Fruit fly (Drosophila melanogaster) whole organism, adult: ENCODE results near the gene CG14968.

ENCODE experiments used
- CG11617 ChIP-seq: fragments of 200-800 bp; sonication (Bioruptor generic); optimal IDR thresholded peaks from 2 replicates; lab custom pipeline; 2017; ENCODE audit warnings: mild to moderate bottlenecking, missing biosample characterization, missing genetic modification reagents, missing genetic modification characterization
- CG12768 ChIP-seq: fragments of 200-800 bp; sonication (Bioruptor generic); optimal IDR thresholded peaks from 2 replicates; lab custom pipeline; 2017; ENCODE audit warnings: missing biosample characterization, missing genetic modification characterization, mild to moderate bottlenecking, moderate library complexity, missing genetic modification reagents
- CG14711 ChIP-seq: fragments of 200-800 bp; sonication (Bioruptor generic); optimal IDR thresholded peaks from 2 replicates; lab custom pipeline; 2018; ENCODE audit warnings: missing biosample characterization, mild to moderate bottlenecking, missing genetic modification characterization, moderate library complexity
- CG1620 ChIP-seq: fragments of 200-800 bp; sonication (Bioruptor generic); optimal IDR thresholded peaks from 2 replicates; lab custom pipeline; 2016; ENCODE audit warnings: missing biosample characterization, missing genetic modification characterization
- CG33017 ChIP-seq: fragments of 200-800 bp; sonication (Bioruptor generic); optimal IDR thresholded peaks from 2 replicates; lab custom pipeline; 2018; ENCODE audit warnings: missing biosample characterization, mild to moderate bottlenecking, missing genetic modification characterization, moderate library complexity
- CG5204 ChIP-seq: fragments of 200-800 bp; sonication (Bioruptor generic); optimal IDR thresholded peaks from 2 replicates; lab custom pipeline; 2016; ENCODE audit warnings: missing biosample characterization, missing genetic modification characterization
- CG7045 ChIP-seq: fragments of 200-800 bp; sonication (Bioruptor generic); optimal IDR thresholded peaks from 2 replicates; lab custom pipeline; 2017; ENCODE audit warnings: missing biosample characterization, mild to moderate bottlenecking, missing genetic modification characterization
- CG7101 ChIP-seq: fragments of 200-800 bp; sonication (Bioruptor generic); optimal IDR thresholded peaks from 2 replicates; lab custom pipeline; 2018; ENCODE audit warnings: missing biosample characterization, mild to moderate bottlenecking, missing genetic modification characterization, moderate library complexity
- Clk ChIP-seq: fragments of 200-800 bp; sonication (Bioruptor generic); optimal IDR thresholded peaks from 2 replicates; lab custom pipeline; 2017; ENCODE audit warnings: missing biosample characterization, missing genetic modification characterization
- Crg-1 ChIP-seq: fragments of 200-800 bp; sonication (Bioruptor generic); optimal IDR thresholded peaks from 2 replicates; lab custom pipeline; 2016; ENCODE audit warnings: missing biosample characterization, missing genetic modification characterization
- Hr96 ChIP-seq: fragments of 200-800 bp; sonication (Bioruptor generic); optimal IDR thresholded peaks from 2 replicates; lab custom pipeline; 2016; ENCODE audit warnings: missing biosample characterization, missing genetic modification characterization
- Mnt ChIP-seq: fragments of 200-800 bp; sonication (Bioruptor generic); optimal IDR thresholded peaks from 2 replicates; lab custom pipeline; 2016; ENCODE audit warnings: missing biosample characterization, mild to moderate bottlenecking, missing genetic modification characterization
- bab1 ChIP-seq: fragments of 200-800 bp; sonication (Bioruptor generic); optimal IDR thresholded peaks from 3 replicates; lab custom pipeline; 2019; ENCODE audit warnings: missing biosample characterization, mild to moderate bottlenecking, missing genetic modification characterization, moderate library complexity
- cic ChIP-seq: fragments of 200-800 bp; sonication (Bioruptor generic); optimal IDR thresholded peaks from 2 replicates; lab custom pipeline; 2017; ENCODE audit warnings: missing biosample characterization, mild to moderate bottlenecking, missing genetic modification characterization, moderate library complexity
- cnc ChIP-seq, 2 experiments: fragments of >200 bp; optimal IDR thresholded peaks; 2 replicates each; lab custom pipeline; 2017
- kay ChIP-seq: fragments of 200-800 bp; sonication (Bioruptor generic); peaks from one replicate; lab custom pipeline; 2016; ENCODE audit warnings: missing biosample characterization, missing genetic modification characterization, borderline replicate concordance
- ovo ChIP-seq: fragments of 200-800 bp; sonication (Bioruptor generic); optimal IDR thresholded peaks from 2 replicates; lab custom pipeline; 2016; ENCODE audit warnings: missing biosample characterization, missing genetic modification characterization
- pad ChIP-seq: fragments of 200-800 bp; sonication (Bioruptor generic); optimal IDR thresholded peaks from 3 replicates; lab custom pipeline; 2017; ENCODE audit warnings: missing biosample characterization, missing genetic modification characterization, mild to moderate bottlenecking, moderate library complexity, missing genetic modification reagents
- tj ChIP-seq: fragments of 200-800 bp; sonication (Bioruptor generic); optimal IDR thresholded peaks from 3 replicates; lab custom pipeline; 2017; ENCODE audit warnings: missing biosample characterization, mild to moderate bottlenecking, missing genetic modification characterization, moderate library complexity
- toe ChIP-seq: fragments of 200-800 bp; sonication (Bioruptor generic); optimal IDR thresholded peaks from 2 replicates; lab custom pipeline; 2016; ENCODE audit warnings: missing biosample characterization, missing genetic modification characterization

CG14968 gene

DNA sequence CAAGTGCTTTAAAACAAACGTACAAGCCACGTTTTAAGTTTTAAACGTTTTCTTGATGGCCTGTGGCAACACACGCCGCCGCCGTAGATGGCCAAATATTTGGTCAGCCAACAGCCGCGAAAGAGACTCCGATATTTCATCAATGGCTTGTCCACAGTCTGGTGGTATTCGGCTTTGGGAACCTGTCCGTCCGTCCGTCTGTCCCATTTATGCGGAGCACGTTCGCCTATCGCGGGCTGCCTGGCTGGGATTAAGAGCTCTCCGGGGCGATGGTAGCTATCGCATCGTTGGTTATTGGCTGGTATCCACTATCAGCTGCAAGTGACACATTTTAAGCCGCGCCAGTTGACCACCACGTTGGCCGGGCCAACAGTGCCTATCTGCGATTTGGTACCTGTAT is 4.7 kb upstream of the CG14968 start:
- TF ChIP-seq CG14711 (tag; lab: Kevin White, UChicago) (no peak), cnc (optimal IDR thresholded peaks at IDR 0.05; lab: Kevin White, UChicago) (no peak), Hr96 (GFP tag; lab: Kevin White, UChicago) (no peak), ovo (GFP tag; lab: Kevin White, UChicago) (no peak), CG33017 (tag; lab: Kevin White, UChicago) (no peak), Crg-1 (no peak), CG12768 (GFP tag; lab: Kevin White, UChicago) (no peak), CG1620 (GFP tag; lab: Kevin White, UChicago) (no peak), kay (GFP tag; lab: Kevin White, UChicago) (no peak), toe (GFP tag; lab: Kevin White, UChicago) (no peak)

DNA sequence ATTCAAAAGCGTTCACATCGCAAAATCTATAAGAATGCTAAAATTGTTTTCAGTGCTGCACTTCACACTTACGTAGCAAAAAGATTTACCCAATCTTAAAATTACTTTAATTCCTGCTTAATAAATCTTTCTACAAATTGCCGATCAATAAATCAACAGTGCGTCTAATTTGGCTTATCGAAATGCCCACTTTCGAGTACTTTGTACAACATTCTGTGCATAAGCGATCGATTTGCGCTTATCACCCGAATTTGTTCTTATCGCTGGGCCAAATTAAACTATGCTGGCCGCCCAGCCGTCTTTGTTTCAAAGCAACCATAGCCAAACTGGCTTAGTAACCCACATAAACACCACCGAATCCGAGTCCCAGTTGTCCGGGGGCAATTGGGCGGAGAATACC is 3.6 kb upstream of the CG14968 start:
- TF ChIP-seq kay (GFP tag; lab: Kevin White, UChicago) (peak; percentile 14), CG14711 (tag; lab: Kevin White, UChicago) (no peak), CG7045 (GFP tag; lab: Kevin White, UChicago) (no peak)

DNA sequence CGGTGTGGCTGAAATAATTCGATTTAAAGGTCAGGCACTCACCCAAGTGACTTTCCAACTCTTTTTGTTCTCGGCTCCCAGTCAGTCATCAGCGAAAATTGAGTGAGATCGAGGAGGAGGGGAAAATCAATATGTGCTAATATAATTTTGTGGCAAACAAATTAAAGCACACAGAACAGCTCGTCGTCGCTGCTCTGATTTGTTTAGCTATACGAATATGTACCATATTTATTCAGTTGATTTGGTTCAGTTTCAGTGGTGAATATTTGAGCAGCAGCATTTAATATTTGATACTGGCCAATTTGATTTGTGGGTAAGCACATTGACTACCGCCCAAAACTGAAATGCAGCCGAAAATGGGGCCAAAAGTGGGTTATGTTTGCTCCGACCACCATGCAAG is 2.5 kb upstream of the CG14968 start:
- TF ChIP-seq Crg-1, result no peak
- TF ChIP-seq CG7045 (GFP tag; lab: Kevin White, UChicago), result no peak
- no peak for TF ChIP-seq pad (GFP tag; lab: Kevin White, UChicago)
- TF ChIP-seq CG7101 (tag; lab: Kevin White, UChicago), result no peak
- TF ChIP-seq CG12768 (GFP tag; lab: Kevin White, UChicago), result no peak
- no peak for TF ChIP-seq CG5204 (GFP tag; lab: Kevin White, UChicago)
- no peak for TF ChIP-seq bab1 (GFP tag; lab: Kevin White, UChicago)
- TF ChIP-seq CG33017 (tag; lab: Kevin White, UChicago), result no peak
- TF ChIP-seq kay (GFP tag; lab: Kevin White, UChicago), result no peak
- no peak for TF ChIP-seq Mnt (GFP tag; lab: Kevin White, UChicago)
- no peak for TF ChIP-seq cic (GFP tag; lab: Kevin White, UChicago)

- TF ChIP-seq bab1 (GFP tag; lab: Kevin White, UChicago), result no peak
These were observed 1.8 kb upstream of the CG14968 start for dm6 chr3L:3304740-3305139.

DNA sequence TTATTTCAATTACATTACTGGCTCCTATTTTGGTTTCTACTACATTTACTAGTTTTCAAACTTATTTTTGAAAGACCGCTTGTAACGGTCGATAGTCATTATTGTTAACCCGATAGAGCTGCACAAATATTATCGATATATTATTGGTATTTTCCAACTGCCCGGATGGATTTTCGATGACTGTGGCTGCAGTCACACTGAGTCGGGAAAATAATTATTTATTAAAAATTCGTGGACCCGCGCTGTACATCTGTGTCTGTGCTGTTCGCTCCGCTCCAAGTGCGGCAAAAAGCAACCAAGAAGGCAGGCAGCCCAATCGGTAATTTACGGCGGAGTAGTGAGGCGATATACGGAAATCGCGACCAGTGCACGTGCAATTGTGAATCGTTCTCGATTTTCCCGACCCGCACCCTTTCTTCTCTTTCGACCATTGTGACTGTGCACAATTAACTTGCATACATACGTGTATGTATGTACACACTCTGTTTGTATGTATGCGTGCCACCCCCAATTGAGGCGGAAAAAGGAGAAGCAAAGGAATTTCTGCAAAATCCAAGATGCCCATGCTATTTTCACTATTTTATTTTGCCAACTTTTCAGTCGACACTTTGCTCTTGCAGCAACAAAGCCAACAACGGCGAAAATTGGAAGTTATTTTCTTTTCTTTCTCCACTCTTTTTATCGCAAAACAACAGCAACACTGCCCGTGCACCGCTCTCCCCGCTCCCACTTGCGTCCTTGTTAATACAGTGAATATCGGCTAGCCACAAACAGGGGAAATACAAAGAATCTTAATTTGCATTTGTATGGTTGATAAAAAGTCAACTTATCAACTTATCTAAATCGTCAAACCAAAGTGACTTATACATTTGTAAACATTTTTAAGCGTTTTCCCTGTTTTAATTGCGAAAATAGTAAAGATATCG is 885 bp upstream of the CG14968 start, which contains the start of gene ZnT63C:
TSS of gene ZnT63C (plus strand) at position 175 of the 926 bp plus-strand sequence.
- TF ChIP-seq kay (GFP tag; lab: Kevin White, UChicago), result peak; percentile 64
- no peak for TF ChIP-seq CG7101 (tag; lab: Kevin White, UChicago)
- no peak for TF ChIP-seq CG11617
- TF ChIP-seq bab1 (GFP tag; lab: Kevin White, UChicago), result no peak
- no peak for TF ChIP-seq Clk (GFP tag; lab: Kevin White, UChicago)
- TF ChIP-seq tj, result peak; percentile 3
- peak; percentile 56 to 86 for TF ChIP-seq cnc (optimal IDR thresholded peaks at IDR 0.05; lab: Kevin White, UChicago)
- TF ChIP-seq Hr96 (GFP tag; lab: Kevin White, UChicago), result no peak
- TF ChIP-seq CG7045 (GFP tag; lab: Kevin White, UChicago), result peak; percentile 12
- no peak for TF ChIP-seq CG5204 (GFP tag; lab: Kevin White, UChicago)
- TF ChIP-seq CG1620 (GFP tag; lab: Kevin White, UChicago), result no peak
- TF ChIP-seq Crg-1, result no peak
- TF ChIP-seq Mnt (GFP tag; lab: Kevin White, UChicago), result peak; percentile 88
- TF ChIP-seq ovo (GFP tag; lab: Kevin White, UChicago), result no peak
- peak; percentile 50 for TF ChIP-seq cic (GFP tag; lab: Kevin White, UChicago)
- no peak for TF ChIP-seq toe (GFP tag; lab: Kevin White, UChicago)
- TF ChIP-seq CG14711 (tag; lab: Kevin White, UChicago), result peak; percentile 41
- no peak for TF ChIP-seq CG33017 (tag; lab: Kevin White, UChicago)
- peak; percentile 65 for TF ChIP-seq pad (GFP tag; lab: Kevin White, UChicago)
- no peak for TF ChIP-seq CG12768 (GFP tag; lab: Kevin White, UChicago)

dm6 chr3L:3301171-3301738 is 1.7 kb downstream of the CG14968 start:
- TF ChIP-seq CG5204 (GFP tag; lab: Kevin White, UChicago), result peak; percentile 71
- TF ChIP-seq ovo (GFP tag; lab: Kevin White, UChicago), result no peak
- peak; percentile 69 for TF ChIP-seq Hr96 (GFP tag; lab: Kevin White, UChicago)
- peak; percentile 7 for TF ChIP-seq pad (GFP tag; lab: Kevin White, UChicago)
- TF ChIP-seq tj, result peak; percentile 56
- peak; percentile 49 for TF ChIP-seq CG12768 (GFP tag; lab: Kevin White, UChicago)
- peak; percentile 22 for TF ChIP-seq Mnt (GFP tag; lab: Kevin White, UChicago)
- TF ChIP-seq CG11617, result peak; percentile 78
- peak; percentile 57 for TF ChIP-seq toe (GFP tag; lab: Kevin White, UChicago)
- peak; percentile 0 for TF ChIP-seq bab1 (GFP tag; lab: Kevin White, UChicago)
- peak; percentile 12 for TF ChIP-seq Crg-1
- TF ChIP-seq Clk (GFP tag; lab: Kevin White, UChicago), result peak; percentile 23
- no peak for TF ChIP-seq CG1620 (GFP tag; lab: Kevin White, UChicago)
- peak; percentile 69 for TF ChIP-seq CG14711 (tag; lab: Kevin White, UChicago)
- TF ChIP-seq cic (GFP tag; lab: Kevin White, UChicago), result peak; percentile 59
- peak; percentile 78 for TF ChIP-seq kay (GFP tag; lab: Kevin White, UChicago)
- TF ChIP-seq CG33017 (tag; lab: Kevin White, UChicago), result peak; percentile 80
- TF ChIP-seq CG7045 (GFP tag; lab: Kevin White, UChicago), result peak; percentile 82
- TF ChIP-seq CG7101 (tag; lab: Kevin White, UChicago), result peak; percentile 72
- TF ChIP-seq cnc (optimal IDR thresholded peaks at IDR 0.05; lab: Kevin White, UChicago), result no peak
